Fruit fly (Drosophila melanogaster): ENCODE results near the gene Hsp70Ba.
"Not testable (repeated sequence)": the region's sequence is repeated elsewhere in the genome, so short reads cannot be mapped to it uniquely, and the experiment has no call there.

dm6 chr3R:12467675-12468074 lies at the start of gene Hsp70Ba:
- TF ChIP-seq Hr96 (GFP tag; optimal IDR thresholded peaks at IDR 0.05); CG14711 (tag; optimal IDR thresholded peaks at IDR 0.05); Clk (GFP tag; optimal IDR thresholded peaks at IDR 0.05); cnc (optimal IDR thresholded peaks at IDR 0.05); CG7045 (GFP tag; optimal IDR thresholded peaks at IDR 0.05); kay (GFP tag; ENCODE audit: borderline replicate concordance); ovo (GFP tag; optimal IDR thresholded peaks at IDR 0.05); CG33017 (tag; optimal IDR thresholded peaks at IDR 0.05); tj (GFP tag; optimal IDR thresholded peaks at IDR 0.05); pad (GFP tag; optimal IDR thresholded peaks at IDR 0.05); CG12768 (GFP tag; optimal IDR thresholded peaks at IDR 0.05); Crg-1 (GFP tag; optimal IDR thresholded peaks at IDR 0.05): not testable (repeated sequence)
